Worm (Caenorhabditis elegans) whole organism, mixed stage, embryonic: ENCODE results near the gene dcs-1.

Experiments
- blmp-1 ChIP-seq: fragments of 150-350 bp; optimal IDR thresholded peaks from 2 replicates; lab custom pipeline; 2014; ENCODE audit warnings: missing biosample characterization, missing genetic modification characterization
- cnd-1 ChIP-seq: fragments of 200-800 bp; sonication (Bioruptor generic); optimal IDR thresholded peaks from 2 replicates; lab custom pipeline; 2018; ENCODE audit warnings: mild to moderate bottlenecking, missing genetic modification characterization, missing compliant biosample characterization
- drap-1 ChIP-seq: fragments of 200-800 bp; sonication (Bioruptor generic); optimal IDR thresholded peaks from 3 replicates; lab custom pipeline; 2018; ENCODE audit warnings: mild to moderate bottlenecking, missing genetic modification characterization, missing compliant biosample characterization
- lsy-2 ChIP-seq: fragments of 150-350 bp; optimal IDR thresholded peaks from 2 replicates; lab custom pipeline; 2014; ENCODE audit warnings: missing biosample characterization, missing genetic modification characterization
- mab-5 ChIP-seq: fragments of 150-350 bp; optimal IDR thresholded peaks from 2 replicates; lab custom pipeline; 2014; ENCODE audit warnings: missing biosample characterization, missing genetic modification characterization
- nhr-237 ChIP-seq: fragments of 150-350 bp; optimal IDR thresholded peaks from 2 replicates; lab custom pipeline; 2014; ENCODE audit warnings: missing biosample characterization, missing genetic modification characterization
- nhr-28 ChIP-seq: fragments of 150-350 bp; optimal IDR thresholded peaks from 2 replicates; lab custom pipeline; 2014; ENCODE audit warnings: missing biosample characterization, missing genetic modification characterization
- nhr-76 ChIP-seq: sonication (generic microtip); optimal IDR thresholded peaks from 2 replicates; lab custom pipeline; 2017; ENCODE audit warnings: missing biosample characterization, missing genetic modification characterization
- snpc-4 ChIP-seq: fragments of 150-350 bp; optimal IDR thresholded peaks from 2 replicates; lab custom pipeline; 2014; ENCODE audit warnings: missing biosample characterization, missing genetic modification characterization
- unc-39 ChIP-seq: fragments of 150-350 bp; optimal IDR thresholded peaks from 2 replicates; lab custom pipeline; 2014; ENCODE audit warnings: missing biosample characterization, missing genetic modification characterization

DNA sequence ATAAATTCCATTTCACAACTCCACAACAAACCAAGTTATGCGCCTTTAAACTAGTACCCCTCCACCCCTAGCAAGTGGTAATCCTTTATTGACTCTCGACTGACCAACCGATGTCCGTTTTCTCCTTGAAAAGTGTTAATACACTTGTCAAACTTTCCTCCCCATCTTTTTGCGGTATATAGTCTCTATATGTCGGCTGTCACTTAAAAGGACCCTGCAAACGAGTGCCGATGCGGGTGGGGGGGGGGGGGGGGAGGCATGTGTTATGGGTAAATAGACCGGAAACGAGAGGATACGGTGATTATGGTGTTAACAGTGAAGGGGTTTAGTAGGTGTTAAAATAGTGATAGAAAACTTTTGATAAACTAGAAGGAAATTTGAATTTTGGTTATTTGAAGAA lies 25.4 kb downstream of the dcs-1 start:
- TF ChIP-seq nhr-28 (tag; lab: Kevin White, UChicago) (no peak), blmp-1 (tag; lab: Kevin White, UChicago) (no peak), unc-39 (tag; lab: Kevin White, UChicago) (no peak), snpc-4 (tag; lab: Kevin White, UChicago) (no peak), nhr-76 (no peak), nhr-237 (tag; lab: Kevin White, UChicago) (no peak), mab-5 (tag; lab: Kevin White, UChicago) (no peak), cnd-1 (tag; lab: Kevin White, UChicago) (no peak), drap-1 (GFP tag; lab: Kevin White, UChicago) (no peak), lsy-2 (tag; lab: Kevin White, UChicago) (no peak)
